Fruit fly (Drosophila melanogaster): Measurements from ENCODE around the gene CG6271.

DNA sequence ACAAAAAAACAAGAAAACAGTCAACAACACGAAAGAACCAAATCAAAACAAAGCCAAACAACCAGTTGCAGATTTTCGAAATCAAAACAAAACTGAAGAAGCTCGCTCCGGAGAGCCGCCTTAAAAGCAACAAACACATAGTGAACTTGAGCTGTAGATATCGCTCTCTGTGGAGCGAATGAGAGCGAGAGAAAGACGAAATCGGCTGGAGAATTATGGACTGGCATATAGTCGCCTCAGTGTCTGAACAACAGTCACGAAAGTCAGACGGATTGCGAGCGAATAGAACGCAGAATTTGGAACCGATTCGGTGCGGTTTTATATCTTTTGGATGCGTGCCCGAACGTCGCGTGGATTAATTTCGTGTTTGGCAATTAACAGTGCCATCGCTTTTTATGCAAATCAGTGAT, 45.6 kb downstream of the CG6271 start:
- no peak for TF ChIP-seq Sin3A (optimal IDR thresholded peaks at IDR 0.05)
- TF ChIP-seq psq (optimal IDR thresholded peaks at IDR 0.05) = no peak
- TF ChIP-seq h (optimal IDR thresholded peaks at IDR 0.05) = no peak
- TF ChIP-seq Myc (optimal IDR thresholded peaks at IDR 0.05) = no peak
